Worm (Caenorhabditis elegans): ENCODE data around the gene pals-34.

DNA sequence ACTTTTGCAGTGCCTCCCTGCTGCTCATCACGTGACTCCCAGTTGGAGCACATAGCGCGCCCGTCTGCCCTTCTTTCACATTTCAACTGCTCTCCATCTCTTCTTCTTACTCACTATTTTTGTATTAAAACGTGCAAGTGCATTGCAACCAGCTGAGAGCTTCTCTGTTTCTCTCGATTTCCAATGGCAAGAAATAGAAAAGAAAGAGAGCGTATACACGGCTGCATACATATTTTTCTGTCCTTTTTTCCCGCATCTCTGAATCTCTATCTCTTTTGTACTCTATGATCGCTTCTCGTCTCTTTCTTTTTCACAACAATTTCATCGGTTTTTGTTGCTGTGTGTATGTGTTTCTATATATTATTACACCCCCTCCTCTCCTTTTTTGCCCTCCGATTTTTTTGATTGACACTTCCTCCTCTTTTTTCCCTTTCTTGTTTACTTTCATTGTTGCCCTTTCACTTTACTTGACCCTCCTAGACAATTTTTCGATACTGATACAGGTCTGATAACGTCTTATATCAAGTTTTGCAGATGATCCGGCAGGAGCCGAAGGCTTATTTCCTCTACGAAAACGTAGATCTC lies 44.7 kb upstream of the pals-34 start, which contains the start of gene Y97E10AR.1:
- TF ChIP-seq lin-13 (GFP tag; optimal IDR thresholded peaks at IDR 0.05) (no peak), F49E8.2 (tag; optimal IDR thresholded peaks at IDR 0.05; ENCODE audit: borderline replicate concordance) (no peak), mdl-1 (tag; optimal IDR thresholded peaks at IDR 0.05) (peak in 1 of 2 experiments; percentile 86), unc-130 (GFP tag; optimal IDR thresholded peaks at IDR 0.05) (no peak), aly-2 (tag; optimal IDR thresholded peaks at IDR 0.05) (no peak), pha-4 (GFP tag; IDR thresholded peaks at IDR 0.05) (peak; percentile 56; the same call in 1 of the 2 replicates), pha-4 (tag; optimal IDR thresholded peaks at IDR 0.05) (peak; percentile 39), nhr-11 (tag; optimal IDR thresholded peaks at IDR 0.05) (peak; percentile 58), unc-39 (tag; optimal IDR thresholded peaks at IDR 0.05) (no peak), hlh-30 (tag; optimal IDR thresholded peaks at IDR 0.05; ENCODE audit: insufficient read depth) (peak; percentile 95)

All from whole organism, L4 larva.